Worm (Caenorhabditis elegans) whole organism, L2 larva: ENCODE results near the gene rab-14.

ENCODE experiments used
- F13H6.1 ChIP-seq: sonication (generic microtip); optimal IDR thresholded peaks from 2 replicates; lab custom pipeline; 2016; ENCODE audit warnings: missing genetic modification characterization, missing compliant biosample characterization
- dmd-4 ChIP-seq: sonication (generic microtip); optimal IDR thresholded peaks from 2 replicates; lab custom pipeline; 2017; ENCODE audit warnings: missing biosample characterization, missing genetic modification characterization
- egl-27 ChIP-seq: sonication (generic microtip); optimal IDR thresholded peaks from 3 replicates; lab custom pipeline; 2017; ENCODE audit warnings: missing biosample characterization, missing genetic modification reagents, missing genetic modification characterization
- lin-39 ChIP-seq: fragments of 150-350 bp; optimal IDR thresholded peaks from 2 replicates; lab custom pipeline; 2014; ENCODE audit warnings: missing biosample characterization, missing genetic modification reagents, missing genetic modification characterization
- mdl-1 ChIP-seq, 2 experiments: fragments of 150-350 bp in 1 of 2; sonication (generic microtip) in 1 of 2; optimal IDR thresholded peaks; 2 replicates each; lab custom pipeline; 2017; ENCODE audit warnings: missing biosample characterization in 2 of 2, missing genetic modification characterization in 2 of 2
- nhr-11 ChIP-seq: fragments of 150-350 bp; optimal IDR thresholded peaks from 2 replicates; lab custom pipeline; 2014; ENCODE audit warnings: missing biosample characterization, missing genetic modification characterization
- nhr-129 ChIP-seq: fragments of 150-350 bp; optimal IDR thresholded peaks from 2 replicates; lab custom pipeline; 2014; ENCODE audit warnings: missing biosample characterization, missing genetic modification characterization
- nhr-23 ChIP-seq: fragments of 150-350 bp; optimal IDR thresholded peaks from 2 replicates; lab custom pipeline; 2014; ENCODE audit warnings: missing biosample characterization, missing genetic modification reagents, missing genetic modification characterization
- nhr-237 ChIP-seq: fragments of 150-350 bp; optimal IDR thresholded peaks from 2 replicates; lab custom pipeline; 2014; ENCODE audit warnings: missing biosample characterization, missing genetic modification characterization
- unc-39 ChIP-seq: fragments of 150-350 bp; optimal IDR thresholded peaks from 2 replicates; lab custom pipeline; 2014; ENCODE audit warnings: missing biosample characterization, missing genetic modification characterization
- zag-1 ChIP-seq: fragments of 150-350 bp; optimal IDR thresholded peaks from 2 replicates; lab custom pipeline; 2014; ENCODE audit warnings: missing biosample characterization, missing genetic modification characterization
- ztf-4 ChIP-seq: fragments of 150-350 bp; optimal IDR thresholded peaks from 2 replicates; lab custom pipeline; 2014; ENCODE audit warnings: missing biosample characterization, missing genetic modification characterization

DNA sequence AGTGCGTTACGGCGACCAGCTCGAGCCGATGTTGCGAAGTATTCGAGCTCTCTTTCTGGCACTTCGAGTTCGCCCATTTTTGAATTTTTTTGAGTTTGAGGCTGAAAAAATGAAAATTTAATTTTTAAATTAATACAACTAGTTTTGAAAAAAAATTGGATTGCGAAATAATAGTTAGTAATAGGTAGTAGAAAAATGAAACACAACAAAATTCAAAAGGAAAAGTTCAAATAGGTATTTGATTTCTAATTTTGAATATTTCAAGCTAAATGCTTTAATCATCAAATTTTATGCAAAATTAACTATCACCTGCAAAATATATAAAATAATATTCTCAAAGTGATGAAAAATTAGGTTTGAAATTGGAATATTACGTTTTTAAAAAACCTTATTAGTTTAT is 23.9 kb upstream of the rab-14 start, which contains the start of gene K09E9.4:
- TF ChIP-seq nhr-129 (tag; lab: Kevin White, UChicago) (no peak), nhr-11 (no peak), lin-39 (no peak), mdl-1 (tag; optimal IDR thresholded peaks at IDR 0.05; lab: Kevin White, UChicago) (no peak), nhr-237 (no peak), dmd-4 (tag; lab: Kevin White, UChicago) (no peak), ztf-4 (tag; lab: Kevin White, UChicago) (no peak), unc-39 (tag; lab: Kevin White, UChicago) (no peak), egl-27 (tag; lab: Kevin White, UChicago) (no peak), nhr-23 (tag; lab: Kevin White, UChicago) (no peak), zag-1 (no peak), F13H6.1 (no peak)
